Fruit fly (Drosophila melanogaster) whole organism, prepupa: Measurements from ENCODE around the gene if.

Experiments used
- Blimp-1 ChIP-seq: fragments of 200-800 bp; sonication (Bioruptor generic); optimal IDR thresholded peaks from 3 replicates; lab custom pipeline; 2017; ENCODE audit warnings: missing biosample characterization, missing genetic modification characterization, mild to moderate bottlenecking, moderate library complexity, missing genetic modification reagents
- CG34406 ChIP-seq: fragments of 200-800 bp; sonication (Bioruptor generic); optimal IDR thresholded peaks from 3 replicates; lab custom pipeline; 2016; ENCODE audit warnings: missing biosample characterization, missing genetic modification characterization
- CG3919 ChIP-seq: fragments of 200-800 bp; sonication (Bioruptor generic); optimal IDR thresholded peaks from 3 replicates; lab custom pipeline; 2016; ENCODE audit warnings: missing biosample characterization, missing genetic modification characterization
- Hr39 ChIP-seq: fragments of 200-800 bp; sonication (Bioruptor generic); optimal IDR thresholded peaks from 2 replicates; lab custom pipeline; 2016; ENCODE audit warnings: missing biosample characterization, missing genetic modification characterization
- Smox ChIP-seq: fragments of 200-800 bp; sonication (Bioruptor generic); optimal IDR thresholded peaks from 3 replicates; lab custom pipeline; 2016; ENCODE audit warnings: missing biosample characterization, missing genetic modification characterization
- Sox102F ChIP-seq: fragments of 200-800 bp; sonication (Bioruptor generic); optimal IDR thresholded peaks from 2 replicates; lab custom pipeline; 2016; ENCODE audit warnings: missing biosample characterization, mild to moderate bottlenecking, missing genetic modification characterization
- Sox14 ChIP-seq: fragments of 200-800 bp; sonication (Bioruptor generic); optimal IDR thresholded peaks from 3 replicates; lab custom pipeline; 2016; ENCODE audit warnings: missing biosample characterization, missing genetic modification characterization
- acj6 ChIP-seq: fragments of 200-800 bp; sonication (Bioruptor generic); optimal IDR thresholded peaks from 3 replicates; lab custom pipeline; 2016; ENCODE audit warnings: missing biosample characterization, missing genetic modification characterization
- eg ChIP-seq: fragments of 200-800 bp; sonication (Bioruptor generic); IDR thresholded peaks from 3 replicates; pipeline ENCODE4 v1.3.6; 2022; ENCODE audit warnings: missing biosample characterization, missing genetic modification characterization
- fkh ChIP-seq: fragments of 200-800 bp; sonication (Bioruptor generic); optimal IDR thresholded peaks from 3 replicates; lab custom pipeline; 2017; ENCODE audit warnings: missing biosample characterization, mild to moderate bottlenecking, missing genetic modification characterization, moderate library complexity
- lz ChIP-seq: fragments of 200-800 bp; sonication (Bioruptor generic); optimal IDR thresholded peaks from 3 replicates; lab custom pipeline; 2016; ENCODE audit warnings: missing biosample characterization, missing genetic modification characterization
- vri ChIP-seq: fragments of 200-800 bp; sonication (Bioruptor generic); optimal IDR thresholded peaks from 3 replicates; lab custom pipeline; 2016; ENCODE audit warnings: missing biosample characterization, mild to moderate bottlenecking, missing genetic modification characterization

Gene if

dm6 chrX:16706774-16707173 is 76.5 kb downstream of the if start, which contains the start of gene CG9672:
TSS of gene CG9672 (minus strand) at chrX:16706874.
- TF ChIP-seq lz (GFP tag; lab: Kevin White, UChicago), result no peak
- no peak for TF ChIP-seq CG34406 (GFP tag; lab: Kevin White, UChicago)
- no peak for TF ChIP-seq fkh (GFP tag; lab: Kevin White, UChicago)
- no peak for TF ChIP-seq acj6 (GFP tag; lab: Kevin White, UChicago)
- TF ChIP-seq, all 60 proteins: peak for 0

dm6 chrX:16703747-16704146 is 79.5 kb downstream of the if start, which contains the start of the genes CG9673 and CG4653:
TSS of gene CG9673 (minus strand) at chrX:16703884.
TSS of gene CG4653 (plus strand) at chrX:16704081.
- TF ChIP-seq Hr39 (GFP tag; lab: Kevin White, UChicago) (no peak), Smox (GFP tag; lab: Kevin White, UChicago) (no peak), Sox14 (no peak), vri (GFP tag; lab: Kevin White, UChicago) (peak; percentile 38), Sox102F (GFP tag; lab: Kevin White, UChicago) (no peak), Blimp-1 (GFP tag; lab: Kevin White, UChicago) (no peak), CG3919 (GFP tag; lab: Kevin White, UChicago) (no peak), eg (no peak)
